Worm (Caenorhabditis elegans): ENCODE results near the gene nhr-56.

nhr-56 gene

ce11 chrV:2260660-2261059, 41.9 kb downstream of the nhr-56 start, which contains the start of gene F41B5.12:
Gene F41B5.12, plus strand, starts transcription at chrV:2260960.
- no peak for TF ChIP-seq tbx-11 (GFP tag; IDR thresholded peaks at IDR 0.05)
- no peak for TF ChIP-seq ets-7 (tag; optimal IDR thresholded peaks at IDR 0.05)
- TF ChIP-seq ceh-13 (GFP tag; optimal IDR thresholded peaks at IDR 0.05) = no peak
- TF ChIP-seq F13C5.2 (tag; optimal IDR thresholded peaks at IDR 0.05) = no peak
- no peak for TF ChIP-seq hnd-1 (tag; optimal IDR thresholded peaks at IDR 0.05)
- no peak for TF ChIP-seq hmbx-1 (tag; optimal IDR thresholded peaks at IDR 0.05)
- TF ChIP-seq scrt-1 (GFP tag; IDR thresholded peaks at IDR 0.05) = no peak
- no peak for TF ChIP-seq B0310.2 (tag; optimal IDR thresholded peaks at IDR 0.05)
- no peak for TF ChIP-seq sea-1 (GFP tag; conservative IDR thresholded peaks at IDR 0.05)
- TF ChIP-seq flt-1 (GFP tag; IDR thresholded peaks at IDR 0.05) = no peak
- no peak for TF ChIP-seq tra-4 (tag; optimal IDR thresholded peaks at IDR 0.05)
- no peak for TF ChIP-seq pes-1 (GFP tag; IDR thresholded peaks at IDR 0.05)
- TF ChIP-seq ceh-36 (tag; optimal IDR thresholded peaks at IDR 0.05) = no peak
- TF ChIP-seq tbx-37 (GFP tag; conservative IDR thresholded peaks at IDR 0.05) = no peak
- TF ChIP-seq hmg-4 (GFP tag; optimal IDR thresholded peaks at IDR 0.05) = no peak
- TF ChIP-seq aly-1 (tag; optimal IDR thresholded peaks at IDR 0.05) = no peak
- no peak for TF ChIP-seq ama-1 (optimal IDR thresholded peaks at IDR 0.05)

- no peak for TF ChIP-seq hnd-1 (tag; optimal IDR thresholded peaks at IDR 0.05)
- no peak for TF ChIP-seq hmbx-1 (tag; optimal IDR thresholded peaks at IDR 0.05)
- TF ChIP-seq F13C5.2 (tag; optimal IDR thresholded peaks at IDR 0.05) = no peak
- no peak for TF ChIP-seq sea-1 (GFP tag; conservative IDR thresholded peaks at IDR 0.05)
- no peak for TF ChIP-seq tra-4 (tag; optimal IDR thresholded peaks at IDR 0.05)
- no peak for TF ChIP-seq flt-1 (GFP tag; IDR thresholded peaks at IDR 0.05)
- no peak for TF ChIP-seq ama-1 (optimal IDR thresholded peaks at IDR 0.05)
Measured at ce11 chrV:2264455-2264854, 45.7 kb downstream of the nhr-56 start, which contains the start of gene nhr-183. Gene nhr-183, minus strand, starts transcription at chrV:2264634.

- TF ChIP-seq ama-1 (optimal IDR thresholded peaks at IDR 0.05) (no peak), F13C5.2 (tag; optimal IDR thresholded peaks at IDR 0.05) (no peak), ets-7 (tag; optimal IDR thresholded peaks at IDR 0.05) (no peak), flt-1 (GFP tag; IDR thresholded peaks at IDR 0.05) (no peak), tbx-11 (GFP tag; IDR thresholded peaks at IDR 0.05) (no peak), sea-1 (GFP tag; conservative IDR thresholded peaks at IDR 0.05) (no peak), ceh-13 (GFP tag; optimal IDR thresholded peaks at IDR 0.05) (no peak), hmg-4 (GFP tag; optimal IDR thresholded peaks at IDR 0.05) (no peak), ceh-36 (tag; optimal IDR thresholded peaks at IDR 0.05) (no peak), hnd-1 (tag; optimal IDR thresholded peaks at IDR 0.05) (no peak), tbx-37 (GFP tag; conservative IDR thresholded peaks at IDR 0.05) (no peak), aly-1 (tag; optimal IDR thresholded peaks at IDR 0.05) (no peak), tra-4 (tag; optimal IDR thresholded peaks at IDR 0.05) (no peak)
Measured at ce11 chrV:2264925-2265324, 46.1 kb downstream of the nhr-56 start.

DNA sequence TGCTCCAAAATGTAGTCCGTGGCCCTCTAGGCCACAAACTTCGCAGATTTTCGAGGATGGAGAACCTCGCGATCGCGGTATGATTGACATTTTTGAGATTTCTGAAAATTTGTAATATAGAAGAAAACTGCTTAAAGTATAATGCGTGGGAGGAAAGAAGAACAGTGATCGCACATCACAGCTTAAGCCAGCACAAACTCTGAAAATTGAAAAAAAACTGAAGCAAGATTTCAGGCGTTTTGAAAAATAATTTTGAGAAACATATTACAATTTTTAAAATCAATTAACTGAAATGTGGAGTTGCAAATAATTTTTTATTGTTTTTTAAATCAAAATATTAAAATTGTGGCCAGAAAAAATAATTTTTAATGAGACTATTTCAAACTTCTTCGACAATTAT, 48.2 kb downstream of the nhr-56 start, which contains the start of gene nhr-275:
TSS of gene nhr-275 (minus strand) at position 101 of the 400 bp plus-strand sequence.
- TF ChIP-seq scrt-1 (GFP tag; IDR thresholded peaks at IDR 0.05) (no peak), sea-1 (GFP tag; conservative IDR thresholded peaks at IDR 0.05) (no peak), tra-4 (tag; optimal IDR thresholded peaks at IDR 0.05) (no peak)
